Fruit fly (Drosophila melanogaster): ENCODE data around the gene Fim.
A peak's percentile ranks its signal among the peaks of the same experiment; 100 is the strongest.

The Fim gene

DNA sequence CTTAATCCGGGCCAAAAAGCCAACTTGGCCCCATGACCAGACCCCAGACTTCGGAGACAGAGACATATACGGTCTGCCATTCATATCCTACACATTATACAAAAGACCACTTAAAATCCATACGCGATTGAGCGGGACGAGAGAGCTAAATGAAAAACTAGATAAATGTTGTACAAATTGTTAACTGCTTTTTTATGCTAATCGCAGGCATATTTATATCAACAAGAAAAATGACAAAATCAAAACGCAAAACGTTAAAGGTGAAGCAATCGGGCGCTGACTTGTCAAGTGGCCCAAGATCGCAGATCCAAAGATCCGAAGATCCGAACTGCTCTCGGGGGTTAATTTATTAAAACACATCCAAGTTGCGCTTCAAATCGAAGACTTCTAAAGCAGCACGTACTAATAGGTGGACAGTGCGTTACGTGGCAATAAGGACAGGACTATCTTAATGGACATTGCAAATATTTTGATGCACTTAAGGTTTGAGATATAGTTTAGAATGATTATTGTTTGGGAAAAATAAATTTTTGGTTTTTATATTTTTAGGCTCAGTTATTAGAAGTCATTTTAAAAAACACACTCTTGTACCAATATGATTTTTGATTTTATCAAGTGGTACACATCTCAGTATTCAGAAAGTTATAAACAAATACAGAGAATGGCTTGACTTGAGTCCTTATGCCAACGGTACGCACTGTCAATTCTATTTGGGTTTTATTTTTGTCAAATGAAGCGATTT, 28.4 kb upstream of the Fim start (continued):
- TF ChIP-seq Neu2 (GFP tag; optimal IDR thresholded peaks at IDR 0.05; ENCODE audit: borderline replicate concordance): no peak
- TF ChIP-seq Hr51 (GFP tag; optimal IDR thresholded peaks at IDR 0.05): peak in 1 of 2 experiments; percentile 59
- peak; percentile 53 for TF ChIP-seq fd3F (GFP tag; optimal IDR thresholded peaks at IDR 0.05)
- peak; percentile 34 for TF ChIP-seq zfh2 (GFP tag; optimal IDR thresholded peaks at IDR 0.05)
- TF ChIP-seq CG11695 (GFP tag; IDR thresholded peaks at IDR 0.05): peak; percentile 80; the same call in 2 of the 3 replicates
- 0 out of 2 replicates have a peak, but pooled peaks have one; percentile 8 for TF ChIP-seq HLH3B (GFP tag; IDR thresholded peaks at IDR 0.05)
- no peak for TF ChIP-seq CG7987 (GFP tag; optimal IDR thresholded peaks at IDR 0.05)
- peak; percentile 60 for TF ChIP-seq CG13296 (GFP tag; optimal IDR thresholded peaks at IDR 0.05)
- no peak for TF ChIP-seq jing (GFP tag; optimal IDR thresholded peaks at IDR 0.05)
- peak; percentile 62 for TF ChIP-seq Oli (tag; optimal IDR thresholded peaks at IDR 0.05)
- peak; percentile 40 for TF ChIP-seq Ptx1 (GFP tag; IDR thresholded peaks at IDR 0.05)
- peak; percentile 42 for TF ChIP-seq bcd (GFP tag; optimal IDR thresholded peaks at IDR 0.05)
- peak; percentile 59 for TF ChIP-seq slbo (GFP tag; IDR thresholded peaks at IDR 0.05)
- TF ChIP-seq CG8388 (GFP tag; optimal IDR thresholded peaks at IDR 0.05): no peak
- TF ChIP-seq CG10431 (GFP tag; optimal IDR thresholded peaks at IDR 0.05): no peak
- TF ChIP-seq pzg (GFP tag; optimal IDR thresholded peaks at IDR 0.05): no peak
- TF ChIP-seq pan (optimal IDR thresholded peaks at IDR 0.05): no peak
- peak in 1 of 2 experiments; percentile 42 for TF ChIP-seq pan (GFP tag; optimal IDR thresholded peaks at IDR 0.05 in 1 of 2, IDR thresholded peaks at IDR 0.05 in 1 of 2)
- no peak for TF ChIP-seq CG11456 (GFP tag; IDR thresholded peaks at IDR 0.05)
- TF ChIP-seq nom (GFP tag; optimal IDR thresholded peaks at IDR 0.05): no peak
- TF ChIP-seq CG10366 (GFP tag; IDR thresholded peaks at IDR 0.05): no peak; the same call in 1 of the 2 replicates
- TF ChIP-seq lbe (GFP tag; optimal IDR thresholded peaks at IDR 0.05): no peak
- no peak for TF ChIP-seq CG7271 (tag; optimal IDR thresholded peaks at IDR 0.05)
- peak; percentile 45 for TF ChIP-seq unpg (GFP tag; optimal IDR thresholded peaks at IDR 0.05)
- no peak for TF ChIP-seq CG6683 (GFP tag; optimal IDR thresholded peaks at IDR 0.05)
- no peak for TF ChIP-seq CG1647 (GFP tag; optimal IDR thresholded peaks at IDR 0.05)
- TF ChIP-seq emc (GFP tag; optimal IDR thresholded peaks at IDR 0.05): no peak
- no peak for TF ChIP-seq Sry-β (GFP tag; optimal IDR thresholded peaks at IDR 0.05)
- no peak for TF ChIP-seq CG10274 (GFP tag; optimal IDR thresholded peaks at IDR 0.05)
- no peak for TF ChIP-seq CG7357 (GFP tag; IDR thresholded peaks at IDR 0.05)
- no peak for TF ChIP-seq trh (GFP tag; optimal IDR thresholded peaks at IDR 0.05)
- TF ChIP-seq CHES-1-like (GFP tag; optimal IDR thresholded peaks at IDR 0.05): peak; percentile 13
- peak; percentile 35 for TF ChIP-seq cwo (GFP tag; optimal IDR thresholded peaks at IDR 0.05)
- no peak for TF ChIP-seq CG11085 (GFP tag; IDR thresholded peaks at IDR 0.05)
- peak; percentile 48 for TF ChIP-seq CG12391 (tag; optimal IDR thresholded peaks at IDR 0.05)
- TF ChIP-seq crc (GFP tag; optimal IDR thresholded peaks at IDR 0.05): peak; percentile 12
- TF ChIP-seq CG33557 (GFP tag; optimal IDR thresholded peaks at IDR 0.05): no peak
- no peak for TF ChIP-seq CG3065 (GFP tag; optimal IDR thresholded peaks at IDR 0.05)
- TF ChIP-seq CG2889 (GFP tag; IDR thresholded peaks at IDR 0.05): no peak
- peak; percentile 81 for TF ChIP-seq Med (GFP tag)
- TF ChIP-seq Vsx1 (GFP tag; optimal IDR thresholded peaks at IDR 0.05): no peak
- no peak for TF ChIP-seq kay (GFP tag; optimal IDR thresholded peaks at IDR 0.05)
- TF ChIP-seq Sry-δ (GFP tag; optimal IDR thresholded peaks at IDR 0.05): no peak
- peak; percentile 35 for TF ChIP-seq HHEX (GFP tag; optimal IDR thresholded peaks at IDR 0.05)
- no peak for TF ChIP-seq CG8359 (GFP tag; optimal IDR thresholded peaks at IDR 0.05; ENCODE audit: borderline replicate concordance)
- peak; percentile 68 for TF ChIP-seq Rfx (GFP tag; IDR thresholded peaks at IDR 0.05)
- TF ChIP-seq NfI (GFP tag; optimal IDR thresholded peaks at IDR 0.05): peak; percentile 29
- peak; percentile 64 for TF ChIP-seq sens (GFP tag)
- TF ChIP-seq grau (tag; optimal IDR thresholded peaks at IDR 0.05): peak; percentile 75

Data from whole organism, embryonic.